Fruit fly (Drosophila melanogaster): ENCODE data around the gene Akh.

The Akh gene

DNA sequence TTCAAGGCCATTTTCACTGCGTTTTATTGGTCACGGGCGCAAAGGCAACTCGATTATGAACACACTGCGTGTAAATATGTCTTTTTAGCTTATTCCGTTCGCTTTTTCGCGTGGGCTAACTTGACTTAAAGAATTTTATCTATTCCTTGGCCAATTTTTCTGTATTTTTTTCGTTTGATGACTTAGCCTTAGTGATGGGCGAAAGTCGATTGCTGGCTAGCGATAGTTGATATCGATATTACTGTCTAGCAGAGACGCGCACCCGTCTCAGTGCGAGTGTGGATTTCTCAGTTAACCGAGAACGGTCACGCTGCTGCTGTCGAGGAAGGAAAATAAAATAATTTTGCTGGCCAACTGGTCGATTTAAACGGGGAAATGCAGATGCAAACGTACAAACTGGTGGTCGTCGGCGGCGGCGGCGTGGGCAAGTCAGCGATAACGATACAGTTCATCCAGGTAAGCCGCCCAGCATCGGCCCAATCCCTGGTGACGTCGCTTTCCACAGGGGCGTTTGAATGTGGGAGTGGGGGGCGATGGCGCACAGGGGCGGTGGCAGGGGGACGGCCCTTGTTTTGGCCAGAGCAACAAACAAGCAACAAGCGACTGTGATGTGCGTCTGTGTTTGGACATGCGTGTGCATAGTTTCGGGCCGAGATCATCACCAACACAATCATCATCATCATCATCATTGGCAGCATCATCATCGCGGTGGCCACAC, 2.3 kb upstream of the Akh start, which contains the start of the genes Rop and Ras64B (continued):
- TF ChIP-seq ttk (GFP tag; IDR thresholded peaks at IDR 0.05) (no peak), CG17385 (GFP tag; optimal IDR thresholded peaks at IDR 0.05) (no peak), HLH54F (GFP tag; optimal IDR thresholded peaks at IDR 0.05) (peak; percentile 32), Vsx1 (GFP tag; optimal IDR thresholded peaks at IDR 0.05) (no peak), CG17612 (GFP tag; IDR thresholded peaks at IDR 0.05) (no peak), CG8359 (GFP tag; optimal IDR thresholded peaks at IDR 0.05; ENCODE audit: borderline replicate concordance) (no peak), Dfd (GFP tag; optimal IDR thresholded peaks at IDR 0.05) (no peak), CG34376 (GFP tag; optimal IDR thresholded peaks at IDR 0.05) (peak; percentile 65), CG34224 (GFP tag; IDR thresholded peaks at IDR 0.05; ENCODE audit: partially characterized antibody) (peak; percentile 86), ERR (GFP tag; optimal IDR thresholded peaks at IDR 0.05) (peak; percentile 22), lilli (GFP tag; optimal IDR thresholded peaks at IDR 0.05) (peak; percentile 46), CG18599 (GFP tag; optimal IDR thresholded peaks at IDR 0.05) (no peak), Opbp (GFP tag; IDR thresholded peaks at IDR 0.05; ENCODE audit: partially characterized antibody) (peak; percentile 92), BEAF-32 (GFP tag; optimal IDR thresholded peaks at IDR 0.05) (peak; percentile 98), emc (GFP tag; optimal IDR thresholded peaks at IDR 0.05) (no peak), crc (GFP tag; optimal IDR thresholded peaks at IDR 0.05) (no peak), CG31224 (GFP tag; IDR thresholded peaks at IDR 0.05) (no peak), NC2β (GFP tag; optimal IDR thresholded peaks at IDR 0.05) (peak; percentile 39), bigmax (GFP tag; optimal IDR thresholded peaks at IDR 0.05) (no peak), Sry-β (GFP tag; optimal IDR thresholded peaks at IDR 0.05) (no peak), B-H1 (GFP tag; IDR thresholded peaks at IDR 0.05) (no peak), Nf-YC (tag; optimal IDR thresholded peaks at IDR 0.05) (peak; percentile 75), row (GFP tag; IDR thresholded peaks at IDR 0.05) (peak; percentile 39; the same call in 1 of the 3 replicates), lab (GFP tag; optimal IDR thresholded peaks at IDR 0.05) (no peak), ranshi (GFP tag; IDR thresholded peaks at IDR 0.05) (no peak), Spps (tag; optimal IDR thresholded peaks at IDR 0.05) (no peak), crp (GFP tag; optimal IDR thresholded peaks at IDR 0.05) (peak in 1 of 2 experiments; percentile 25), Lhr (GFP tag; optimal IDR thresholded peaks at IDR 0.05) (peak; percentile 73), Bdp1 (GFP tag; optimal IDR thresholded peaks at IDR 0.05) (no peak), CG15601 (tag; optimal IDR thresholded peaks at IDR 0.05) (peak; percentile 42), gcm2 (GFP tag; optimal IDR thresholded peaks at IDR 0.05) (no peak), run (tag; optimal IDR thresholded peaks at IDR 0.05) (peak; percentile 13), CG7372 (GFP tag; IDR thresholded peaks at IDR 0.05) (no peak), cato (GFP tag; optimal IDR thresholded peaks at IDR 0.05; ENCODE audit: borderline replicate concordance) (no peak), ash1 (GFP tag; optimal IDR thresholded peaks at IDR 0.05) (peak; percentile 4), CG13894 (tag; optimal IDR thresholded peaks at IDR 0.05) (peak; percentile 41), CG1832 (GFP tag; optimal IDR thresholded peaks at IDR 0.05) (no peak), Doc2 (GFP tag; IDR thresholded peaks at IDR 0.05) (no peak), CG6854 (GFP tag; optimal IDR thresholded peaks at IDR 0.05) (no peak), CG1024 (GFP tag; IDR thresholded peaks at IDR 0.05) (no peak), dysf (GFP tag; IDR thresholded peaks at IDR 0.05) (no peak), CG4820 (GFP tag; optimal IDR thresholded peaks at IDR 0.05) (no peak), CG4360 (GFP tag; IDR thresholded peaks at IDR 0.05) (no peak), sc (optimal IDR thresholded peaks at IDR 0.05) (no peak), sc (GFP tag; optimal IDR thresholded peaks at IDR 0.05) (no peak), CG6683 (GFP tag; optimal IDR thresholded peaks at IDR 0.05) (no peak), Dad (GFP tag; optimal IDR thresholded peaks at IDR 0.05) (peak; percentile 47), ro (GFP tag; IDR thresholded peaks at IDR 0.05) (no peak), Drgx (GFP tag; IDR thresholded peaks at IDR 0.05) (no peak), vnd (GFP tag; IDR thresholded peaks at IDR 0.05; ENCODE audit: partially characterized antibody) (peak; percentile 63; the same call in 2 of the 3 replicates)

Data from whole organism, embryonic.